Worm (Caenorhabditis elegans) whole organism, late embryonic: ENCODE measurements around the gene R05G9.5.

Experiments
- ceh-14 ChIP-seq: sonication (generic microtip); optimal IDR thresholded peaks from 2 replicates; lab custom pipeline; 2016; ENCODE audit warnings: missing genotype, missing genetic modification characterization, missing compliant biosample characterization
- dve-1 ChIP-seq: sonication (generic microtip); optimal IDR thresholded peaks from 2 replicates; lab custom pipeline; 2017; ENCODE audit warnings: antibody characterized with exemption, mild to moderate bottlenecking, missing genetic modification characterization, missing compliant biosample characterization
- elt-4 ChIP-seq: sonication (generic microtip); optimal IDR thresholded peaks from 2 replicates; lab custom pipeline; 2016; ENCODE audit warnings: missing genetic modification characterization, missing compliant biosample characterization
- fkh-10 ChIP-seq: fragments of 150-350 bp; optimal IDR thresholded peaks from 2 replicates; lab custom pipeline; 2014; ENCODE audit warnings: missing biosample characterization, missing genetic modification reagents, missing genetic modification characterization
- pqm-1 ChIP-seq: sonication (generic microtip); optimal IDR thresholded peaks from 2 replicates; lab custom pipeline; 2016; ENCODE audit warnings: missing genetic modification characterization, missing compliant biosample characterization

- TF ChIP-seq ceh-14 (tag; lab: Kevin White, UChicago) (no peak), fkh-10 (no peak), dve-1 (tag; lab: Kevin White, UChicago) (no peak), elt-4 (tag; lab: Kevin White, UChicago) (no peak), pqm-1 (tag; lab: Kevin White, UChicago) (no peak)
Measured at ce11 chrII:6501420-6501819, 1.4 kb upstream of the R05G9.5 start, which contains the start of gene R05G9.3.
